Worm (Caenorhabditis elegans) whole organism, L4/young adult: ENCODE results near the gene F58A4.2.

Experiments
- W03F9.2 ChIP-seq: fragments of 150-350 bp; optimal IDR thresholded peaks from 2 replicates; lab custom pipeline; 2014; ENCODE audit warnings: missing biosample characterization, missing genetic modification characterization
- dao-5 ChIP-seq: sonication (generic microtip); optimal IDR thresholded peaks from 2 replicates; lab custom pipeline; 2016; ENCODE audit warnings: missing genotype, missing genetic modification characterization, moderate library complexity, missing compliant biosample characterization

- TF ChIP-seq W03F9.2 (tag; lab: Kevin White, UChicago) (no peak), dao-5 (tag; lab: Kevin White, UChicago) (no peak)
These were observed 44.6 kb upstream of the F58A4.2 start for ce11 chrIII:9645099-9645498.
